Worm (Caenorhabditis elegans): ENCODE data around the gene cnc-5.

DNA sequence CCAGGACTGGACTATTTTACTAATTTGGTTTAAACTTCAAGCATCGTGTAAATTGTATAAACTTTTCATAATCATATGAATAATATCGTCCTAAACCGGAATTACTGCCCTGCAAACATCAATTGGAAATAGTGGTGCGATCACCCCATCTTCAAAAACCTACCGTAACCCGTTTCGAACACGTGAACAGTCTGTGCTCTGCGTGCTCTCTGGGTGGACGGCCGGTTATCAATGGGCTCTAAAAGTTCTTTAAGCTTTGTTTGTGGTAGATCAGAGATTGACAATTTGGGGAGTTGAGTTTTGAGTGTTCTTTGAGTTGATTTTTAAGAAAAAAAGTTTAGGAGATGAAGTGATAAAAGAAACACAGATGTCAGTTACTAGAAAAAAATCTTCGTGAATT is 11.4 kb downstream of the cnc-5 start:
- no peak for TF ChIP-seq ahr-1 (tag; optimal IDR thresholded peaks at IDR 0.05)
- no peak for TF ChIP-seq pha-4 (tag; optimal IDR thresholded peaks at IDR 0.05)
- TF ChIP-seq unc-42 (tag; optimal IDR thresholded peaks at IDR 0.05) = no peak
- no peak for TF ChIP-seq gmeb-2 (tag; optimal IDR thresholded peaks at IDR 0.05)
- no peak for TF ChIP-seq sox-4 (tag; optimal IDR thresholded peaks at IDR 0.05)
- TF ChIP-seq rnt-1 (tag; optimal IDR thresholded peaks at IDR 0.05) = no peak
